Worm (Caenorhabditis elegans) whole organism, young adult: ENCODE data around the gene C45G9.11.

Experiments
- B0019.2 ChIP-seq: fragments of 200-800 bp; sonication (Bioruptor generic); conservative IDR thresholded peaks from 2 replicates; pipeline ENCODE4 v1.3.6; 2022; ENCODE audit warnings: missing genetic modification reagents, missing genetic modification characterization, missing compliant biosample characterization
- B0035.1 ChIP-seq: sonication (generic microtip); optimal IDR thresholded peaks from 2 replicates; lab custom pipeline; 2016; ENCODE audit warnings: missing genetic modification characterization, mild to moderate bottlenecking, missing compliant biosample characterization, missing genotype, missing genetic modification reagents
- B0261.1 ChIP-seq: sonication (generic microtip); optimal IDR thresholded peaks from 2 replicates; lab custom pipeline; 2016; ENCODE audit warnings: mild to moderate bottlenecking, missing genetic modification characterization, moderate library complexity, missing compliant biosample characterization
- F10E7.11 ChIP-seq: sonication (generic microtip); optimal IDR thresholded peaks from 2 replicates; lab custom pipeline; 2017; ENCODE audit warnings: mild to moderate bottlenecking, missing genetic modification characterization, moderate library complexity, missing compliant biosample characterization
- F33H1.4 ChIP-seq: fragments of 200-800 bp; sonication (Bioruptor generic); IDR thresholded peaks from 2 replicates; pipeline ENCODE4 v1.3.6; 2022; ENCODE audit warnings: missing genetic modification reagents, missing genetic modification characterization, missing compliant biosample characterization
- F37B4.10 ChIP-seq: fragments of 200-800 bp; sonication (Bioruptor generic); IDR thresholded peaks from 2 replicates; pipeline ENCODE4 v1.3.6; 2022; ENCODE audit warnings: missing genetic modification characterization, missing compliant biosample characterization
- aptf-3 ChIP-seq: fragments of 200-800 bp; sonication (Bioruptor generic); IDR thresholded peaks from 2 replicates; pipeline ENCODE4 v1.3.6; 2022; ENCODE audit warnings: missing genetic modification characterization, missing compliant biosample characterization
- attf-5 ChIP-seq: fragments of 200-800 bp; sonication (Bioruptor generic); optimal IDR thresholded peaks from 2 replicates; lab custom pipeline; 2018; ENCODE audit warnings: mild to moderate bottlenecking, missing genetic modification characterization, missing compliant biosample characterization
- bed-2 ChIP-seq: fragments of 200-800 bp; sonication (Bioruptor generic); IDR thresholded peaks from 2 replicates; pipeline ENCODE4 v1.3.6; 2022; ENCODE audit warnings: missing genetic modification reagents, missing genetic modification characterization, missing compliant biosample characterization
- ccch-3 ChIP-seq: fragments of 200-800 bp; sonication (Bioruptor generic); optimal IDR thresholded peaks from 2 replicates; lab custom pipeline; 2018; ENCODE audit warnings: mild to moderate bottlenecking, missing genetic modification characterization, missing compliant biosample characterization
- cebp-2 ChIP-seq: fragments of 200-800 bp; sonication (Bioruptor generic); IDR thresholded peaks from 2 replicates; pipeline ENCODE4 v1.3.6; 2022; ENCODE audit warnings: missing genetic modification characterization, missing compliant biosample characterization
- ceh-100 ChIP-seq: fragments of 200-800 bp; sonication (Bioruptor generic); IDR thresholded peaks from 2 replicates; pipeline ENCODE4 v1.3.6; 2022; ENCODE audit warnings: missing genetic modification reagents, missing genetic modification characterization, missing compliant biosample characterization
- ceh-27 ChIP-seq: fragments of 200-800 bp; sonication (Bioruptor generic); optimal IDR thresholded peaks from 2 replicates; lab custom pipeline; 2018; ENCODE audit warnings: mild to moderate bottlenecking, missing genetic modification characterization, moderate library complexity, missing compliant biosample characterization
- ceh-58 ChIP-seq: fragments of 200-800 bp; sonication (Bioruptor generic); IDR thresholded peaks from 2 replicates; pipeline ENCODE4 v1.3.6; 2022; ENCODE audit warnings: missing genetic modification characterization, missing compliant biosample characterization
- chd-7 ChIP-seq: sonication (generic microtip); optimal IDR thresholded peaks from 2 replicates; lab custom pipeline; 2016; ENCODE audit warnings: mild to moderate bottlenecking, missing genetic modification characterization, moderate library complexity, missing compliant biosample characterization
- efl-1 ChIP-seq: fragments of 150-350 bp; optimal IDR thresholded peaks from 2 replicates; lab custom pipeline; 2014; ENCODE audit warnings: missing biosample characterization, missing genetic modification reagents, missing genetic modification characterization
- egl-44 ChIP-seq: fragments of 200-800 bp; sonication (Bioruptor generic); IDR thresholded peaks from 2 replicates; pipeline ENCODE4 v1.3.6; 2022; ENCODE audit warnings: missing genetic modification reagents, missing genetic modification characterization, missing compliant biosample characterization
- hlh-12 ChIP-seq: sonication (generic microtip); optimal IDR thresholded peaks from 2 replicates; lab custom pipeline; 2016; ENCODE audit warnings: missing genetic modification characterization, missing compliant biosample characterization
- hmg-1.2 ChIP-seq: fragments of 200-800 bp; sonication (Bioruptor generic); IDR thresholded peaks from 2 replicates; pipeline ENCODE4 v1.3.6; 2022; ENCODE audit warnings: missing genetic modification reagents, missing genetic modification characterization, missing compliant biosample characterization
- lag-1 ChIP-seq: fragments of 200-800 bp; sonication (Bioruptor generic); IDR thresholded peaks from 2 replicates; pipeline ENCODE4 v1.3.6; 2022; ENCODE audit warnings: missing genetic modification reagents, missing genetic modification characterization, missing compliant biosample characterization
- let-526 ChIP-seq: fragments of 200-800 bp; sonication (Bioruptor generic); IDR thresholded peaks from 2 replicates; pipeline ENCODE4 v1.3.6; 2022; ENCODE audit warnings: missing genetic modification reagents, missing genetic modification characterization, missing compliant biosample characterization
- let-607 ChIP-seq, 2 experiments: fragments of 200-800 bp in 1 of 2; sonication (Bioruptor generic) in 1 of 2; sonication (generic microtip) in 1 of 2; optimal IDR thresholded peaks; 2 replicates each; lab custom pipeline; 2016 to 2018; ENCODE audit warnings: mild to moderate bottlenecking in 2 of 2, missing compliant biosample characterization in 2 of 2, missing genetic modification characterization in 2 of 2, moderate library complexity in 2 of 2, missing genotype in 1 of 2
- lin-26 ChIP-seq: fragments of 200-800 bp; sonication (Bioruptor generic); IDR thresholded peaks from 2 replicates; pipeline ENCODE4 v1.3.6; 2022; ENCODE audit warnings: missing genetic modification reagents, missing genetic modification characterization, missing compliant biosample characterization
- lin-35 ChIP-seq, 3 experiments: fragments of 150-350 bp in 2 of 3; sonication (generic microtip) in 1 of 3; optimal IDR thresholded peaks; 2 replicates each; lab custom pipeline; 2014 to 2018; ENCODE audit warnings: missing biosample characterization in 3 of 3, missing genetic modification characterization in 3 of 3, missing genetic modification reagents in 3 of 3
- lin-54 ChIP-seq: fragments of 200-800 bp; sonication (Bioruptor generic); optimal IDR thresholded peaks from 2 replicates; lab custom pipeline; 2018; ENCODE audit warnings: mild to moderate bottlenecking, missing genetic modification characterization, missing compliant biosample characterization
- lsl-1 ChIP-seq: fragments of 200-800 bp; sonication (Bioruptor generic); optimal IDR thresholded peaks from 2 replicates; lab custom pipeline; 2018; ENCODE audit warnings: mild to moderate bottlenecking, missing genetic modification characterization, moderate library complexity, missing compliant biosample characterization
- madf-6 ChIP-seq: fragments of 200-800 bp; sonication (Bioruptor generic); IDR thresholded peaks from 2 replicates; pipeline ENCODE4 v1.3.6; 2022; ENCODE audit warnings: missing genetic modification reagents, missing genetic modification characterization, missing compliant biosample characterization
- madf-8 ChIP-seq: fragments of 200-800 bp; sonication (Bioruptor generic); conservative IDR thresholded peaks from 2 replicates; pipeline ENCODE4 v1.3.6; 2022; ENCODE audit warnings: missing genetic modification reagents, missing genetic modification characterization, missing compliant biosample characterization
- mes-4 ChIP-seq: sonication (generic microtip); optimal IDR thresholded peaks from 2 replicates; lab custom pipeline; 2016; ENCODE audit warnings: missing genotype, missing genetic modification characterization, missing compliant biosample characterization
- mxl-1 ChIP-seq: sonication (generic microtip); optimal IDR thresholded peaks from 2 replicates; lab custom pipeline; 2016; ENCODE audit warnings: missing genetic modification characterization, missing compliant biosample characterization
- nhr-27 ChIP-seq: fragments of 200-800 bp; sonication (Bioruptor generic); optimal IDR thresholded peaks from 2 replicates; lab custom pipeline; 2018; ENCODE audit warnings: mild to moderate bottlenecking, missing genetic modification characterization, moderate library complexity, missing compliant biosample characterization
- pha-4 ChIP-seq: fragments of 150-350 bp; sonication (generic microtip); optimal IDR thresholded peaks from 2 replicates; lab custom pipeline; 2014; ENCODE audit warnings: missing biosample characterization, missing genetic modification reagents, missing genetic modification characterization
- rpc-1 ChIP-seq, 2 experiments: fragments of 150-350 bp in 1 of 2; sonication (generic microtip) in 1 of 2; optimal IDR thresholded peaks; 2 replicates each; lab custom pipeline; 2014 to 2018; ENCODE audit warnings: missing biosample characterization in 1 of 2, missing genetic modification characterization in 1 of 2, missing genetic modification reagents in 1 of 2, missing genotype in 1 of 2
- snpc-1.1 ChIP-seq: sonication (generic microtip); optimal IDR thresholded peaks from 2 replicates; lab custom pipeline; 2017; ENCODE audit warnings: missing genetic modification characterization, mild to moderate bottlenecking, missing compliant biosample characterization, antibody characterized with exemption, moderate library complexity, missing genotype, missing genetic modification reagents; ENCODE audit not compliant: insufficient read depth
- snpc-3.4 ChIP-seq: sonication (generic microtip); optimal IDR thresholded peaks from 2 replicates; lab custom pipeline; 2017; ENCODE audit warnings: missing genetic modification characterization, mild to moderate bottlenecking, missing compliant biosample characterization, antibody characterized with exemption, moderate library complexity, missing genotype, missing genetic modification reagents
- snpc-4 ChIP-seq, 5 experiments: fragments of 150-350 bp in 1 of 5; sonication (generic microtip) in 4 of 5; optimal IDR thresholded peaks; 2 replicates each; lab custom pipeline; 2014 to 2018; ENCODE audit warnings: missing genetic modification characterization in 5 of 5, missing biosample characterization in 3 of 5, antibody characterized with exemption in 2 of 5, mild to moderate bottlenecking in 2 of 5, missing compliant biosample characterization in 2 of 5, missing genotype in 2 of 5, moderate library complexity in 2 of 5, missing genetic modification reagents in 1 of 5
- somi-1 ChIP-seq: fragments of 200-800 bp; sonication (Bioruptor generic); optimal IDR thresholded peaks from 2 replicates; lab custom pipeline; 2018; ENCODE audit warnings: mild to moderate bottlenecking, missing genetic modification characterization, missing compliant biosample characterization
- tbp1 ChIP-seq: fragments of 200-800 bp; sonication (Bioruptor generic); optimal IDR thresholded peaks from 2 replicates; lab custom pipeline; 2018; ENCODE audit warnings: mild to moderate bottlenecking, missing genetic modification characterization, missing compliant biosample characterization
- unc-130 ChIP-seq: sonication (generic microtip); optimal IDR thresholded peaks from 2 replicates; lab custom pipeline; 2016; ENCODE audit warnings: missing genetic modification reagents, missing genetic modification characterization, missing compliant biosample characterization
- unc-62 ChIP-seq: fragments of 150-350 bp; optimal IDR thresholded peaks from 2 replicates; lab custom pipeline; 2014; ENCODE audit warnings: missing biosample characterization, missing genetic modification reagents, missing genetic modification characterization
- xnd-1 ChIP-seq: sonication (generic microtip); optimal IDR thresholded peaks from 2 replicates; lab custom pipeline; 2016; ENCODE audit warnings: missing genotype, missing genetic modification reagents, missing genetic modification characterization, missing compliant biosample characterization
- ztf-18 ChIP-seq: sonication (generic microtip); optimal IDR thresholded peaks from 2 replicates; lab custom pipeline; 2016; ENCODE audit warnings: missing genotype, mild to moderate bottlenecking, missing genetic modification characterization, missing compliant biosample characterization
- ztf-25 ChIP-seq: fragments of 200-800 bp; sonication (Bioruptor generic); IDR thresholded peaks from 2 replicates; pipeline ENCODE4 v1.3.6; 2022; ENCODE audit warnings: missing genetic modification reagents, missing genetic modification characterization, missing compliant biosample characterization
- ztf-26 ChIP-seq: sonication (generic microtip); optimal IDR thresholded peaks from 2 replicates; lab custom pipeline; 2017; ENCODE audit warnings: missing genetic modification characterization, missing compliant biosample characterization

Gene C45G9.11

ce11 chrIII:5080700-5081572, 12.4 kb upstream of the C45G9.11 start (continued):
- TF ChIP-seq nhr-27 (tag; lab: Kevin White, UChicago) (no peak), ztf-26 (tag; lab: Kevin White, UChicago) (peak; percentile 69), B0035.1 (tag; lab: Kevin White, UChicago) (peak; percentile 80), tbp1 (peak; percentile 86), rpc-1 (optimal IDR thresholded peaks at IDR 0.05; lab: Kevin White, UChicago) (peak; percentile 70), rpc-1 (tag; optimal IDR thresholded peaks at IDR 0.05; lab: Kevin White, UChicago) (peak; percentile 89), snpc-4 (GFP tag; optimal IDR thresholded peaks at IDR 0.05; lab: Kevin White, UChicago) (peak; percentile 97), snpc-4 (tag; optimal IDR thresholded peaks at IDR 0.05; lab: Kevin White, UChicago) (peak; percentile 98 to 99 (median 98)), snpc-3.4 (tag; lab: Kevin White, UChicago) (peak; percentile 95), lag-1 (GFP tag; lab: Robert Waterston, UW) (no peak), F37B4.10 (GFP tag; lab: Robert Waterston, UW) (0 out of 2 replicates have a peak, but pooled peaks have one; percentile 73), let-607 (tag; optimal IDR thresholded peaks at IDR 0.05; lab: Kevin White, UChicago) (peak; percentile 61 to 65), lin-26 (peak; percentile 94), madf-8 (GFP tag; lab: Robert Waterston, UW) (peak; percentile 66), hmg-1.2 (GFP tag; lab: Robert Waterston, UW) (peak; percentile 86), somi-1 (GFP tag; lab: Kevin White, UChicago) (peak; percentile 39), F33H1.4 (GFP tag; lab: Robert Waterston, UW) (peak; percentile 90), ztf-18 (tag; lab: Kevin White, UChicago) (peak; percentile 78), ztf-25 (GFP tag; lab: Robert Waterston, UW) (peak; percentile 95), ceh-100 (peak; percentile 81), aptf-3 (GFP tag; lab: Robert Waterston, UW) (peak; percentile 93), B0261.1 (peak; percentile 75), unc-62 (GFP tag; lab: Kevin White, UChicago) (no peak), xnd-1 (tag; lab: Kevin White, UChicago) (peak; percentile 63), lsl-1 (GFP tag; lab: Kevin White, UChicago) (peak; percentile 61), ceh-58 (GFP tag; lab: Robert Waterston, UW) (0 out of 2 replicates have a peak, but pooled peaks have one; percentile 84), egl-44 (GFP tag; lab: Robert Waterston, UW) (peak; percentile 80), lin-35 (GFP tag; optimal IDR thresholded peaks at IDR 0.05; lab: Kevin White, UChicago) (peak in 2 of 3 experiments; percentile 9 to 74), ccch-3 (no peak), ceh-27 (GFP tag; lab: Kevin White, UChicago) (peak; percentile 65), hlh-12 (tag; lab: Kevin White, UChicago) (peak; percentile 72), efl-1 (peak; percentile 25), unc-130 (peak; percentile 79), F10E7.11 (tag; lab: Kevin White, UChicago) (peak; percentile 79), madf-6 (GFP tag; lab: Robert Waterston, UW) (peak; percentile 87), mes-4 (peak; percentile 70), B0019.2 (GFP tag; lab: Robert Waterston, UW) (peak; percentile 62; the same call in 1 of the 2 replicates), let-526 (GFP tag; lab: Robert Waterston, UW) (peak; percentile 36; the same call in 1 of the 2 replicates), chd-7 (tag; lab: Kevin White, UChicago) (peak; percentile 86), snpc-1.1 (peak; percentile 94), cebp-2 (GFP tag; lab: Robert Waterston, UW) (peak; percentile 86; the same call in 1 of the 2 replicates), lin-54 (GFP tag; lab: Kevin White, UChicago) (peak; percentile 84), pha-4 (tag; lab: Kevin White, UChicago) (peak; percentile 3), mxl-1 (tag; lab: Kevin White, UChicago) (peak; percentile 74), bed-2 (GFP tag; lab: Robert Waterston, UW) (peak; percentile 75), attf-5 (GFP tag; lab: Kevin White, UChicago) (peak; percentile 70)
